Worm (Caenorhabditis elegans): Measurements from ENCODE around the gene Y54G9A.7.

ce11 chrII:13685581-13685980 is 40.0 kb downstream of the Y54G9A.7 start:
- TF ChIP-seq aptf-3 (GFP tag; IDR thresholded peaks at IDR 0.05), result no peak
- no peak for TF ChIP-seq snpc-3.4 (tag; optimal IDR thresholded peaks at IDR 0.05)
- TF ChIP-seq Y79H2A.3 (GFP tag; conservative IDR thresholded peaks at IDR 0.05), result no peak
- TF ChIP-seq cebp-2 (GFP tag; IDR thresholded peaks at IDR 0.05), result no peak
- no peak for TF ChIP-seq F33H1.4 (GFP tag; IDR thresholded peaks at IDR 0.05)
- no peak for TF ChIP-seq hlh-12 (tag; optimal IDR thresholded peaks at IDR 0.05)

Data from whole organism, young adult.